Worm (Caenorhabditis elegans): Measurements from ENCODE around the gene gana-1.

gana-1 gene

DNA sequence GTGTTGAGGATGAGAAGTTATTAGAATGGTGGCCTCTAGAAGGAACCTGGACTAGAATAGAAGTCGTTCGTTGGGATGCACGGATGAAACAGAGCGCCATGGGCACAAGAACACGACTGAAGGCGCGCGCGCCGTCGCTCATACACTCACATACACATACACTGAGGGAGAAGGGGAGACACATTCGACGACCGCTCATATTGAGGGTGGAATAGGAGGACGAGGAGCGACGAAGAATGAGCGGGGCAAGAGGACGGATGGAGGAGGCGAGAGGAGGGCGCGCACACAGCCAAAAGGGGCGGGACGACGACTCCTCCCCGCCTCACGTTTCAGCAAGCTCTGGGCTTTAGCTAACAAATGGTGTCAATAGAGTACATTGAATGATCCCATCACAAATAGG is 48.3 kb upstream of the gana-1 start (continued):
- TF ChIP-seq rnt-1 (tag; optimal IDR thresholded peaks at IDR 0.05) (no peak), K02D7.2 (tag; optimal IDR thresholded peaks at IDR 0.05) (no peak), pha-4 (tag; optimal IDR thresholded peaks at IDR 0.05) (no peak), unc-86 (tag; optimal IDR thresholded peaks at IDR 0.05) (no peak), ceh-22 (tag; optimal IDR thresholded peaks at IDR 0.05) (no peak), elt-2 (tag; optimal IDR thresholded peaks at IDR 0.05) (no peak), hlh-13 (GFP tag; optimal IDR thresholded peaks at IDR 0.05) (no peak), ceh-2 (tag; optimal IDR thresholded peaks at IDR 0.05) (peak; percentile 42), sox-2 (GFP tag; IDR thresholded peaks at IDR 0.05) (no peak), unc-55 (GFP tag; optimal IDR thresholded peaks at IDR 0.05) (no peak), ceh-48 (tag; optimal IDR thresholded peaks at IDR 0.05) (no peak), ceh-18 (tag; optimal IDR thresholded peaks at IDR 0.05) (peak; percentile 10), elt-4 (tag; optimal IDR thresholded peaks at IDR 0.05) (no peak), nfya-1 (tag; optimal IDR thresholded peaks at IDR 0.05) (no peak)

DNA sequence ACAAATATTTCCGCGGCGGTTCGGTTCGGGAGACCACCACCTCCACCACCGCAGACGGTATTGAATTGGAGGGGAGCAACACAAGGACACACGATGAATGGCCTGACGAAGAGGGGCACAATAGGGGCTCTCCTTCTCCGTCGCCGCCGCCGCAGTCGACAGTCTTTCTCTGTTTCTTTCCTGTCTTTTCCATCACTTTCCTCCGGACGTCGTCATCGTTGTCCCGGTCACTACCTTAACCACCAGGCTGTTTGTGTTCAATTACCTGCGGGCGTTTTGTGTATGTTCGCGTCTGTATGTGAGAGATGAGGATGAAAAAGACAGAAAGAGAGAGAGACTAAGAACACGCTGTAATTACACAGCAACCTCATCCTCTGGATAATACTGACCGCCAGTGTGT is 47.3 kb upstream of the gana-1 start:
- no peak for TF ChIP-seq nfya-1 (tag; optimal IDR thresholded peaks at IDR 0.05)
- TF ChIP-seq C08G9.2 (tag; optimal IDR thresholded peaks at IDR 0.05), result no peak
- TF ChIP-seq dmd-4 (tag; optimal IDR thresholded peaks at IDR 0.05; ENCODE audit: borderline replicate concordance), result peak; percentile 2
- no peak for TF ChIP-seq hlh-15 (tag; optimal IDR thresholded peaks at IDR 0.05)
- TF ChIP-seq ahr-1 (tag; optimal IDR thresholded peaks at IDR 0.05), result no peak
- no peak for TF ChIP-seq hlh-8 (tag; optimal IDR thresholded peaks at IDR 0.05)
- no peak for TF ChIP-seq T23F11.4 (GFP tag; optimal IDR thresholded peaks at IDR 0.05)
- TF ChIP-seq ceh-34 (tag; optimal IDR thresholded peaks at IDR 0.05), result peak; percentile 23
- peak; percentile 38 for TF ChIP-seq sox-2 (GFP tag; IDR thresholded peaks at IDR 0.05)
- no peak for TF ChIP-seq madf-2 (tag; optimal IDR thresholded peaks at IDR 0.05)
- TF ChIP-seq unc-86 (tag; optimal IDR thresholded peaks at IDR 0.05), result no peak
- TF ChIP-seq gmeb-2 (tag; optimal IDR thresholded peaks at IDR 0.05), result no peak
- TF ChIP-seq hlh-6 (tag; optimal IDR thresholded peaks at IDR 0.05), result no peak
- TF ChIP-seq elt-2 (tag; optimal IDR thresholded peaks at IDR 0.05), result no peak
- TF ChIP-seq pqm-1 (tag; optimal IDR thresholded peaks at IDR 0.05), result no peak
- TF ChIP-seq lim-6 (tag; optimal IDR thresholded peaks at IDR 0.05), result no peak
- TF ChIP-seq ceh-2 (tag; optimal IDR thresholded peaks at IDR 0.05), result peak; percentile 12
- no peak for TF ChIP-seq dve-1 (tag; optimal IDR thresholded peaks at IDR 0.05)
- no peak for TF ChIP-seq syd-9 (tag; optimal IDR thresholded peaks at IDR 0.05)
- no peak for TF ChIP-seq unc-3 (GFP tag; conservative IDR thresholded peaks at IDR 0.05)
- no peak for TF ChIP-seq unc-3 (tag; optimal IDR thresholded peaks at IDR 0.05)
- TF ChIP-seq C38D4.7 (GFP tag; optimal IDR thresholded peaks at IDR 0.05), result no peak
- no peak for TF ChIP-seq tbx-7 (tag; optimal IDR thresholded peaks at IDR 0.05)
- TF ChIP-seq unc-42 (tag; optimal IDR thresholded peaks at IDR 0.05), result no peak
- peak; percentile 35 for TF ChIP-seq ref-2 (tag; optimal IDR thresholded peaks at IDR 0.05)
- TF ChIP-seq elt-4 (tag; optimal IDR thresholded peaks at IDR 0.05), result no peak
- TF ChIP-seq ceh-22 (tag; optimal IDR thresholded peaks at IDR 0.05), result no peak
- TF ChIP-seq fkh-10 (GFP tag; optimal IDR thresholded peaks at IDR 0.05), result no peak
- TF ChIP-seq ceh-48 (tag; optimal IDR thresholded peaks at IDR 0.05), result no peak
- no peak for TF ChIP-seq ceh-19 (GFP tag; optimal IDR thresholded peaks at IDR 0.05)
- no peak for TF ChIP-seq mec-3 (tag; optimal IDR thresholded peaks at IDR 0.05; ENCODE audit: borderline replicate concordance)
- peak; percentile 3 for TF ChIP-seq pros-1 (tag; optimal IDR thresholded peaks at IDR 0.05)
- peak; percentile 38 for TF ChIP-seq ceh-31 (tag; optimal IDR thresholded peaks at IDR 0.05)
- TF ChIP-seq ceh-6 (GFP tag; optimal IDR thresholded peaks at IDR 0.05), result no peak
- no peak for TF ChIP-seq ttx-3 (tag; optimal IDR thresholded peaks at IDR 0.05)
- no peak for TF ChIP-seq pha-2 (tag; optimal IDR thresholded peaks at IDR 0.05)
- TF ChIP-seq hlh-13 (GFP tag; optimal IDR thresholded peaks at IDR 0.05), result no peak
- TF ChIP-seq npax-4 (tag; optimal IDR thresholded peaks at IDR 0.05), result no peak
- no peak for TF ChIP-seq ztf-16 (tag; optimal IDR thresholded peaks at IDR 0.05)
